Fruit fly (Drosophila melanogaster): ENCODE measurements around the gene CG15864.
A peak's percentile ranks its signal among the peaks of the same experiment; 100 is the strongest.

CG15864 gene

dm6 chr3R:8212594-8212993 lies 35.6 kb upstream of the CG15864 start (continued):
- TF ChIP-seq hbn (GFP tag; IDR thresholded peaks at IDR 0.05; ENCODE audit: partially characterized antibody) = no peak
- TF ChIP-seq sr (GFP tag; IDR thresholded peaks at IDR 0.05) = 0 out of 3 replicates have a peak, but pooled peaks have one; percentile 12
- no peak for TF ChIP-seq crc (GFP tag; optimal IDR thresholded peaks at IDR 0.05)
- peak; percentile 70 for TF ChIP-seq bab2 (GFP tag; optimal IDR thresholded peaks at IDR 0.05)
- TF ChIP-seq Adf1 (GFP tag; IDR thresholded peaks at IDR 0.05) = no peak
- TF ChIP-seq CG8290 (GFP tag; optimal IDR thresholded peaks at IDR 0.05) = no peak
- TF ChIP-seq CG8290 (tag; optimal IDR thresholded peaks at IDR 0.05) = no peak
- peak; percentile 32; the same call in 1 of the 2 replicates for TF ChIP-seq H2.0 (GFP tag; IDR thresholded peaks at IDR 0.05)
- no peak for TF ChIP-seq kay (GFP tag; optimal IDR thresholded peaks at IDR 0.05)
- TF ChIP-seq cato (GFP tag; optimal IDR thresholded peaks at IDR 0.05; ENCODE audit: borderline replicate concordance) = peak; percentile 40
- TF ChIP-seq bigmax (GFP tag; optimal IDR thresholded peaks at IDR 0.05) = no peak
- TF ChIP-seq pzg (GFP tag; optimal IDR thresholded peaks at IDR 0.05) = no peak
- peak; percentile 58 for TF ChIP-seq CG7556 (GFP tag; optimal IDR thresholded peaks at IDR 0.05)
- no peak for TF ChIP-seq schlank (tag; optimal IDR thresholded peaks at IDR 0.05)
- TF ChIP-seq Opbp (GFP tag; IDR thresholded peaks at IDR 0.05; ENCODE audit: partially characterized antibody) = no peak
- TF ChIP-seq Nf-YC (tag; optimal IDR thresholded peaks at IDR 0.05) = no peak
- TF ChIP-seq CG12659 (GFP tag; optimal IDR thresholded peaks at IDR 0.05) = peak; percentile 19
- TF ChIP-seq odd (GFP tag; optimal IDR thresholded peaks at IDR 0.05) = no peak
- TF ChIP-seq Optix (GFP tag; IDR thresholded peaks at IDR 0.05) = peak; percentile 54; the same call in 1 of the 3 replicates
- peak; percentile 38 for TF ChIP-seq CG9609 (GFP tag; optimal IDR thresholded peaks at IDR 0.05)
- peak; percentile 72 for TF ChIP-seq CG15696 (tag; optimal IDR thresholded peaks at IDR 0.05)
- TF ChIP-seq fu2 (GFP tag; optimal IDR thresholded peaks at IDR 0.05) = no peak
- no peak for TF ChIP-seq Mrtf (GFP tag; IDR thresholded peaks at IDR 0.05)
- TF ChIP-seq otp (GFP tag; IDR thresholded peaks at IDR 0.05) = peak; percentile 66
- no peak for TF ChIP-seq CG30020 (tag; optimal IDR thresholded peaks at IDR 0.05)
- no peak for TF ChIP-seq C15 (GFP tag; IDR thresholded peaks at IDR 0.05)
- no peak for TF ChIP-seq CG12942 (GFP tag; optimal IDR thresholded peaks at IDR 0.05)
- TF ChIP-seq Nf-YB (GFP tag; optimal IDR thresholded peaks at IDR 0.05) = no peak
- peak; percentile 65 for TF ChIP-seq CG1602 (GFP tag; optimal IDR thresholded peaks at IDR 0.05)
- peak; percentile 51 for TF ChIP-seq CG11723 (GFP tag; optimal IDR thresholded peaks at IDR 0.05)
- TF ChIP-seq CG18599 (GFP tag; optimal IDR thresholded peaks at IDR 0.05) = peak; percentile 25
- TF ChIP-seq Fer3 (tag; optimal IDR thresholded peaks at IDR 0.05) = peak; percentile 0
- peak; percentile 66 for TF ChIP-seq CG15601 (tag; optimal IDR thresholded peaks at IDR 0.05)
- TF ChIP-seq CG7745 (tag; optimal IDR thresholded peaks at IDR 0.05) = no peak
- TF ChIP-seq MBD-R2 (GFP tag; IDR thresholded peaks at IDR 0.05) = no peak
- no peak for TF ChIP-seq CG14965 (GFP tag; optimal IDR thresholded peaks at IDR 0.05; ENCODE audit: borderline replicate concordance)
- peak; percentile 51 for TF ChIP-seq salm (tag; optimal IDR thresholded peaks at IDR 0.05)
- peak; percentile 70 for TF ChIP-seq phol (tag; optimal IDR thresholded peaks at IDR 0.05)
- no peak for TF ChIP-seq sima (GFP tag; optimal IDR thresholded peaks at IDR 0.05)
- TF ChIP-seq lbe (GFP tag; optimal IDR thresholded peaks at IDR 0.05) = no peak
- TF ChIP-seq az2 (GFP tag; optimal IDR thresholded peaks at IDR 0.05) = peak; percentile 72
- no peak for TF ChIP-seq CG10147 (GFP tag; optimal IDR thresholded peaks at IDR 0.05)
- peak; percentile 51 for TF ChIP-seq dmrt99B (tag; optimal IDR thresholded peaks at IDR 0.05)
- peak; percentile 41 for TF ChIP-seq CG12236 (GFP tag; optimal IDR thresholded peaks at IDR 0.05)
- no peak for TF ChIP-seq CG15073 (GFP tag; optimal IDR thresholded peaks at IDR 0.05)
- TF ChIP-seq CG9932 (GFP tag; IDR thresholded peaks at IDR 0.05) = no peak
- TF ChIP-seq ken (GFP tag; IDR thresholded peaks at IDR 0.05) = 0 out of 3 replicates have a peak, but pooled peaks have one; percentile 57
- TF ChIP-seq CG42726 (GFP tag; IDR thresholded peaks at IDR 0.05; ENCODE audit: partially characterized antibody) = no peak
- peak; percentile 44 for TF ChIP-seq trem (tag; optimal IDR thresholded peaks at IDR 0.05)
- TF ChIP-seq Dek (tag; optimal IDR thresholded peaks at IDR 0.05) = no peak
- TF ChIP-seq sug (tag; optimal IDR thresholded peaks at IDR 0.05) = no peak
